Fruit fly (Drosophila melanogaster): ENCODE measurements around the gene CG13445.

Gene CG13445

dm6 chr3L:15826985-15827635 is 17.8 kb downstream of the CG13445 start (continued):
- peak; percentile 60 for TF ChIP-seq CG18011 (GFP tag; optimal IDR thresholded peaks at IDR 0.05)
- peak; percentile 19 for TF ChIP-seq Dad (GFP tag; optimal IDR thresholded peaks at IDR 0.05)
- no peak for TF ChIP-seq gt (GFP tag; IDR thresholded peaks at IDR 0.05)
- peak; percentile 87 for TF ChIP-seq CG17385 (GFP tag; optimal IDR thresholded peaks at IDR 0.05)
- no peak for TF ChIP-seq CG30431 (GFP tag; optimal IDR thresholded peaks at IDR 0.05)
- TF ChIP-seq CG8359 (GFP tag; optimal IDR thresholded peaks at IDR 0.05; ENCODE audit: borderline replicate concordance) = peak; percentile 59
- peak; percentile 37 for TF ChIP-seq Mad (GFP tag; optimal IDR thresholded peaks at IDR 0.05)
- peak; percentile 40 for TF ChIP-seq YL-1 (GFP tag; optimal IDR thresholded peaks at IDR 0.05)
- TF ChIP-seq klu (GFP tag; IDR thresholded peaks at IDR 0.05) = 0 out of 2 replicates have a peak, but pooled peaks have one; percentile 20
- peak; percentile 74 for TF ChIP-seq gro (GFP tag; optimal IDR thresholded peaks at IDR 0.05)
- peak; percentile 40 for TF ChIP-seq pho (GFP tag; optimal IDR thresholded peaks at IDR 0.05)
- no peak for TF ChIP-seq CG31224 (GFP tag; IDR thresholded peaks at IDR 0.05)
- TF ChIP-seq wdn (GFP tag; IDR thresholded peaks at IDR 0.05) = 0 out of 2 replicates have a peak, but pooled peaks have one; percentile 3
- peak; percentile 84 for TF ChIP-seq NfI (GFP tag; optimal IDR thresholded peaks at IDR 0.05)
- peak; percentile 62 for TF ChIP-seq Atf6 (GFP tag; IDR thresholded peaks at IDR 0.05)
- TF ChIP-seq CG1602 (GFP tag; optimal IDR thresholded peaks at IDR 0.05) = peak; percentile 27
- TF ChIP-seq dimm (GFP tag; IDR thresholded peaks at IDR 0.05) = no peak
- no peak for TF ChIP-seq Doc3 (GFP tag; IDR thresholded peaks at IDR 0.05; ENCODE audit: partially characterized antibody)
- TF ChIP-seq ttk (GFP tag; IDR thresholded peaks at IDR 0.05) = no peak
- peak; percentile 30; the same call in 1 of the 2 replicates for TF ChIP-seq CG4730 (GFP tag; IDR thresholded peaks at IDR 0.05)
- TF ChIP-seq CG2712 (tag; optimal IDR thresholded peaks at IDR 0.05) = peak; percentile 85
- no peak for TF ChIP-seq bigmax (GFP tag; optimal IDR thresholded peaks at IDR 0.05)
- no peak for TF ChIP-seq CG7271 (tag; optimal IDR thresholded peaks at IDR 0.05)
- TF ChIP-seq jigr1 (GFP tag; IDR thresholded peaks at IDR 0.05) = no peak
- peak; percentile 40 for TF ChIP-seq HLH54F (GFP tag; optimal IDR thresholded peaks at IDR 0.05)
- peak; percentile 55 for TF ChIP-seq CG11696 (GFP tag; IDR thresholded peaks at IDR 0.05)
- TF ChIP-seq Asciz (GFP tag; optimal IDR thresholded peaks at IDR 0.05) = peak; percentile 71
- peak; percentile 79 for TF ChIP-seq CG11695 (GFP tag; IDR thresholded peaks at IDR 0.05)
- peak; percentile 58 for TF ChIP-seq CG3407 (GFP tag; optimal IDR thresholded peaks at IDR 0.05)
- TF ChIP-seq exex (tag; optimal IDR thresholded peaks at IDR 0.05) = peak; percentile 55
- no peak for TF ChIP-seq aop (GFP tag; IDR thresholded peaks at IDR 0.05)
- peak; percentile 61 for TF ChIP-seq CG2875 (GFP tag; optimal IDR thresholded peaks at IDR 0.05)
- TF ChIP-seq nerfin-1 (tag; optimal IDR thresholded peaks at IDR 0.05) = peak; percentile 58
- peak; percentile 49 for TF ChIP-seq tx (GFP tag; optimal IDR thresholded peaks at IDR 0.05)
- TF ChIP-seq CG8281 (tag; optimal IDR thresholded peaks at IDR 0.05) = no peak
- TF ChIP-seq tll (GFP tag; optimal IDR thresholded peaks at IDR 0.05) = no peak
- no peak for TF ChIP-seq pnt (GFP tag; optimal IDR thresholded peaks at IDR 0.05)
- no peak; the same call in 1 of the 3 replicates for TF ChIP-seq HLH4C (GFP tag; IDR thresholded peaks at IDR 0.05; ENCODE audit: partially characterized antibody)
- TF ChIP-seq bowl (GFP tag; IDR thresholded peaks at IDR 0.05) = no peak
- TF ChIP-seq Hr3 (GFP tag; optimal IDR thresholded peaks at IDR 0.05) = peak; percentile 62
- TF ChIP-seq pzg (GFP tag; optimal IDR thresholded peaks at IDR 0.05) = peak; percentile 40
- TF ChIP-seq CG8924 (tag; optimal IDR thresholded peaks at IDR 0.05) = peak; percentile 89
- TF ChIP-seq CG9876 (GFP tag; optimal IDR thresholded peaks at IDR 0.05) = no peak
- peak; percentile 77 for TF ChIP-seq CG6689 (GFP tag; IDR thresholded peaks at IDR 0.05)
- peak; percentile 62 for TF ChIP-seq CG34376 (GFP tag; optimal IDR thresholded peaks at IDR 0.05)
- TF ChIP-seq CG8388 (GFP tag; optimal IDR thresholded peaks at IDR 0.05) = peak; percentile 63
- TF ChIP-seq CG13296 (GFP tag; optimal IDR thresholded peaks at IDR 0.05) = peak; percentile 87
- no peak; the same call in 2 of the 3 replicates for TF ChIP-seq ase (GFP tag; IDR thresholded peaks at IDR 0.05)
- no peak for TF ChIP-seq CG12744 (GFP tag; optimal IDR thresholded peaks at IDR 0.05)
- TF ChIP-seq CG12236 (GFP tag; optimal IDR thresholded peaks at IDR 0.05) = peak; percentile 17
